Fruit fly (Drosophila melanogaster): ENCODE measurements around the gene CG42264.

DNA sequence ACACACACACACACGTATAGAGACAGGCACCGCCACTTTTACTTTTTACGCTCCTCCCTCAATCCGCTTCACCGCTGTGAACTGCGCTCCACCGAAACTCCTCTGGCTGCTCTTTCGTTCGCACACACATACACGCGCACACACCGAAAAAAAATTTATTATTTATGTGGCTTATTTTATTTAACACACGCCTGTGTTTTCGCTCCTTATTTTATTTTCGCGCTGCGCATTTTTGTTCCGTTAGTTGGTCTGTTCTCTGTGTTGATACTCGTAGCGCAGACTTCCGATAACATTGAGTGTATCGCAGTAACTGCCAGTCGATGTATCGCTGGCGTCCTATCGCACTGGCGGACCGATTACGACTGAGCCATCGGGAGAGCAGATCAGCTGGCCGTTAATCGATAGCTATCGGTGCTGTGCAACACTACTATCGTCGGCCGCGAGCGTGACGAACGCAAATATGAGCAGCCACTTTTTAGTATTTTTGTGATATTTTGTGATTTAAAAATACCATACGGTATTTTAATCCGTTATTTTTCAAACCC is 38.7 kb downstream of the CG42264 start, which contains the start of gene Snx27:
- TF ChIP-seq CG1603 (tag; optimal IDR thresholded peaks at IDR 0.05): peak; percentile 94
- peak; percentile 88 for TF ChIP-seq CG17186 (GFP tag; optimal IDR thresholded peaks at IDR 0.05)
- no peak for TF ChIP-seq Drgx (GFP tag; IDR thresholded peaks at IDR 0.05)
- TF ChIP-seq CG2199 (GFP tag; IDR thresholded peaks at IDR 0.05): no peak
- peak; percentile 18 for TF ChIP-seq CG33557 (GFP tag; optimal IDR thresholded peaks at IDR 0.05)
- no peak for TF ChIP-seq pros (GFP tag; optimal IDR thresholded peaks at IDR 0.05)
- TF ChIP-seq CG34422 (GFP tag; IDR thresholded peaks at IDR 0.05): peak; percentile 37; the same call in 1 of the 3 replicates
- peak; percentile 57 for TF ChIP-seq ssp (GFP tag; IDR thresholded peaks at IDR 0.05)
